Worm (Caenorhabditis elegans) whole organism, late embryonic: Measurements from ENCODE around the gene ttr-11.

Experiments used
- F13H6.1 ChIP-seq: sonication (generic microtip); optimal IDR thresholded peaks from 2 replicates; lab custom pipeline; 2016; ENCODE audit warnings: missing genetic modification characterization, missing compliant biosample characterization
- K09A11.1 ChIP-seq: sonication (generic microtip); optimal IDR thresholded peaks from 2 replicates; lab custom pipeline; 2017; ENCODE audit warnings: antibody characterized with exemption, mild to moderate bottlenecking, missing genetic modification characterization, missing compliant biosample characterization; ENCODE audit not compliant: insufficient read depth
- ahr-1 ChIP-seq: sonication (generic microtip); optimal IDR thresholded peaks from 2 replicates; lab custom pipeline; 2016; ENCODE audit warnings: missing genetic modification characterization, missing compliant biosample characterization
- ceh-14 ChIP-seq: sonication (generic microtip); optimal IDR thresholded peaks from 2 replicates; lab custom pipeline; 2016; ENCODE audit warnings: missing genotype, missing genetic modification characterization, missing compliant biosample characterization
- ceh-22 ChIP-seq: sonication (generic microtip); optimal IDR thresholded peaks from 2 replicates; lab custom pipeline; 2017; ENCODE audit warnings: missing biosample characterization, missing genetic modification characterization
- ceh-30 ChIP-seq: fragments of 150-350 bp; optimal IDR thresholded peaks from 2 replicates; lab custom pipeline; 2014; ENCODE audit warnings: missing biosample characterization, missing genetic modification characterization
- ceh-31 ChIP-seq: sonication (generic microtip); optimal IDR thresholded peaks from 2 replicates; lab custom pipeline; 2016; ENCODE audit warnings: missing genetic modification characterization, missing compliant biosample characterization
- ceh-48 ChIP-seq: sonication (generic microtip); optimal IDR thresholded peaks from 2 replicates; lab custom pipeline; 2016; ENCODE audit warnings: missing genetic modification characterization, inconsistent platforms, missing compliant biosample characterization
- che-1 ChIP-seq: sonication (generic microtip); optimal IDR thresholded peaks from 2 replicates; lab custom pipeline; 2016; ENCODE audit warnings: mild to moderate bottlenecking, missing genetic modification characterization, missing compliant biosample characterization
- dmd-4 ChIP-seq: sonication (generic microtip); optimal IDR thresholded peaks from 2 replicates; lab custom pipeline; 2016; ENCODE audit warnings: borderline replicate concordance, missing genetic modification characterization, missing compliant biosample characterization
- elt-2 ChIP-seq: sonication (generic microtip); optimal IDR thresholded peaks from 2 replicates; lab custom pipeline; 2016; ENCODE audit warnings: missing genetic modification reagents, missing genetic modification characterization, missing compliant biosample characterization
- elt-4 ChIP-seq: sonication (generic microtip); optimal IDR thresholded peaks from 2 replicates; lab custom pipeline; 2016; ENCODE audit warnings: missing genetic modification characterization, missing compliant biosample characterization
- eyg-1 ChIP-seq: sonication (generic microtip); optimal IDR thresholded peaks from 2 replicates; lab custom pipeline; 2016; ENCODE audit warnings: missing genotype, missing genetic modification characterization, missing compliant biosample characterization
- fkh-10 ChIP-seq: fragments of 150-350 bp; optimal IDR thresholded peaks from 2 replicates; lab custom pipeline; 2014; ENCODE audit warnings: missing biosample characterization, missing genetic modification reagents, missing genetic modification characterization
- gmeb-2 ChIP-seq: sonication (generic microtip); optimal IDR thresholded peaks from 2 replicates; lab custom pipeline; 2016; ENCODE audit warnings: missing genetic modification characterization, inconsistent platforms, missing compliant biosample characterization
- hlh-30 ChIP-seq: sonication (generic microtip); optimal IDR thresholded peaks from 2 replicates; lab custom pipeline; 2017; ENCODE audit warnings: antibody characterized with exemption, missing genetic modification characterization, missing compliant biosample characterization; ENCODE audit not compliant: insufficient read depth
- lim-6 ChIP-seq: sonication (generic microtip); optimal IDR thresholded peaks from 2 replicates; lab custom pipeline; 2016; ENCODE audit warnings: missing genetic modification characterization, missing compliant biosample characterization
- lin-11 ChIP-seq: fragments of 200-800 bp; sonication (Bioruptor generic); optimal IDR thresholded peaks from 2 replicates; lab custom pipeline; 2018; ENCODE audit warnings: mild to moderate bottlenecking, missing genetic modification characterization, missing compliant biosample characterization
- nfya-1 ChIP-seq: sonication (generic microtip); optimal IDR thresholded peaks from 2 replicates; lab custom pipeline; 2017; ENCODE audit warnings: missing genetic modification characterization, mild to moderate bottlenecking, missing compliant biosample characterization, antibody characterized with exemption, moderate library complexity
- nhr-11 ChIP-seq: fragments of 150-350 bp; optimal IDR thresholded peaks from 2 replicates; lab custom pipeline; 2014; ENCODE audit warnings: missing biosample characterization, missing genetic modification characterization
- pat-9 ChIP-seq: fragments of 200-800 bp; sonication (Bioruptor generic); optimal IDR thresholded peaks from 2 replicates; lab custom pipeline; 2018; ENCODE audit warnings: mild to moderate bottlenecking, missing genetic modification characterization, moderate library complexity, missing compliant biosample characterization
- pax-1 ChIP-seq: fragments of 150-350 bp; optimal IDR thresholded peaks from 2 replicates; lab custom pipeline; 2014; ENCODE audit warnings: missing biosample characterization, missing genetic modification characterization
- pha-2 ChIP-seq: sonication (generic microtip); optimal IDR thresholded peaks from 2 replicates; lab custom pipeline; 2017; ENCODE audit warnings: mild to moderate bottlenecking, missing genetic modification characterization, missing compliant biosample characterization
- pha-4 ChIP-seq: fragments of 150-350 bp; optimal IDR thresholded peaks from 2 replicates; lab custom pipeline; 2018; ENCODE audit warnings: missing biosample characterization, missing genetic modification reagents, missing genetic modification characterization
- rnt-1 ChIP-seq: sonication (generic microtip); optimal IDR thresholded peaks from 2 replicates; lab custom pipeline; 2016; ENCODE audit warnings: missing genetic modification characterization, missing compliant biosample characterization
- sdc-2 ChIP-seq: sonication (generic microtip); optimal IDR thresholded peaks from 2 replicates; lab custom pipeline; 2016; ENCODE audit warnings: missing genotype, missing genetic modification characterization, missing compliant biosample characterization
- sox-2 ChIP-seq: fragments of 200-800 bp; sonication (Bioruptor generic); IDR thresholded peaks from 2 replicates; pipeline ENCODE4 v1.3.6; 2022; ENCODE audit warnings: missing genetic modification reagents, missing genetic modification characterization, missing compliant biosample characterization
- sox-4 ChIP-seq: sonication (generic microtip); optimal IDR thresholded peaks from 2 replicates; lab custom pipeline; 2017; ENCODE audit warnings: mild to moderate bottlenecking, missing genetic modification characterization, inconsistent platforms, missing compliant biosample characterization
- syd-9 ChIP-seq: sonication (generic microtip); optimal IDR thresholded peaks from 2 replicates; lab custom pipeline; 2016; ENCODE audit warnings: mild to moderate bottlenecking, missing genetic modification characterization, moderate library complexity, missing compliant biosample characterization
- ttx-3 ChIP-seq: sonication (generic microtip); optimal IDR thresholded peaks from 2 replicates; lab custom pipeline; 2016; ENCODE audit warnings: missing genetic modification reagents, missing genetic modification characterization, missing compliant biosample characterization
- unc-3 ChIP-seq, 2 experiments: fragments of 200-800 bp in 1 of 2; sonication (Bioruptor generic) in 1 of 2; sonication (generic microtip) in 1 of 2; conservative IDR thresholded peaks in 1 of 2; optimal IDR thresholded peaks in 1 of 2; 2 replicates each; pipeline versions ENCODE4 v1.3.6 to Lab custom; 2016 to 2022; ENCODE audit warnings: missing compliant biosample characterization in 2 of 2, missing genetic modification characterization in 2 of 2, missing genetic modification reagents in 1 of 2
- unc-42 ChIP-seq: sonication (generic microtip); optimal IDR thresholded peaks from 2 replicates; lab custom pipeline; 2016; ENCODE audit warnings: missing genotype, missing genetic modification characterization, missing compliant biosample characterization
- unc-86 ChIP-seq: sonication (generic microtip); optimal IDR thresholded peaks from 2 replicates; lab custom pipeline; 2016; ENCODE audit warnings: missing genetic modification characterization, missing compliant biosample characterization
- ztf-16 ChIP-seq: sonication (generic microtip); optimal IDR thresholded peaks from 2 replicates; lab custom pipeline; 2017; ENCODE audit warnings: missing genetic modification characterization, missing compliant biosample characterization

The ttr-11 gene

DNA sequence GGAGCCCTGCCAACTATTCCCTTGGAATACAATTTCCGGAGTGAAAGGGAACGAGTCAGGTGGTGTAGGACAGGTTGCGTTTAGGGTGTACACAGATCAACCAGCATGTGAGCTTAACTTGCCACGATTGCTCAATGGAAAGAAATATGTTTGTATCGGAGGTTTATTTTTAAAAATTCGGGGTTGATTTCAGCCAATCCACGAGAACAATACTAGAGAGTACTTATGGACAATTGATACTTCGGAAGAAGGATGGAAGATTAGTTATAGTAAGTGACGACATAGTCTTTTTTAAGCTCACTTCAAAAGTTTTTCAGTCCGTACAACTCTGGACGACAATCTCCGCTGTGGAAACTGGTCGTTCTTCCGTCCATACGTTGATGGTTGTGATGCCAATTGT lies 28.2 kb upstream of the ttr-11 start:
- TF ChIP-seq sox-2 (GFP tag; lab: Robert Waterston, UW) (no peak), gmeb-2 (tag; lab: Kevin White, UChicago) (no peak), pha-4 (no peak), unc-3 (GFP tag; conservative IDR thresholded peaks at IDR 0.05; lab: Robert Waterston, UW) (no peak), unc-3 (tag; optimal IDR thresholded peaks at IDR 0.05; lab: Kevin White, UChicago) (no peak), ztf-16 (tag; lab: Kevin White, UChicago) (no peak), nfya-1 (no peak), F13H6.1 (tag; lab: Kevin White, UChicago) (no peak)

DNA sequence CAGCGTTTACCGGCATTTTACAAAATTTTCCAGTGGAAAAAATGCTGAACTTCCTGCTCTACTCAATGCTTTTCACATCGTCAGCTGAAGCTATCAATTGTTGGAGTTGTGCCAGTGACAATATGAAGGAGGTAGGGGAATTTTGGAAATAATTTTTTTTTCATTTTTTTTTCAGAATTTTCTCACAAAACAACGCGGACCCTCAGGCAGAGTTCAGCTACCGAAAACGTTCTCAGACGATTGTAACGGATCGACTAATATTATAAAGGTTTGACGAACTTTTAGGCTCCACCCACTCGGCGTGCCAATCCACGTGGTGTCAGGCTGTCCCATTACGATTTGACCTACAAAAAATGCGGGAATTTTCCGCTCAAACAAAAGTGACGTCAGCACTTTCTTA lies 23.6 kb upstream of the ttr-11 start, which contains the start of gene F26F2.8:
TSS of gene F26F2.8 (plus strand) at position 13 of the 400 bp plus-strand sequence.
- TF ChIP-seq syd-9 (tag; lab: Kevin White, UChicago) (no peak), pha-4 (no peak), eyg-1 (tag; lab: Kevin White, UChicago) (no peak), sox-4 (no peak), ceh-22 (tag; lab: Kevin White, UChicago) (no peak), ahr-1 (tag; lab: Kevin White, UChicago) (no peak), rnt-1 (tag; lab: Kevin White, UChicago) (no peak), unc-42 (tag; lab: Kevin White, UChicago) (no peak), che-1 (no peak), elt-4 (tag; lab: Kevin White, UChicago) (no peak)

ce11 chrV:20580511-20581040 lies 22.5 kb upstream of the ttr-11 start, which contains the start of gene F26F2.7:
TSS of gene F26F2.7 (plus strand) at chrV:20580990.
- TF ChIP-seq ceh-31 (tag; lab: Kevin White, UChicago), result peak; percentile 31
- peak; percentile 76 for TF ChIP-seq hlh-30
- no peak for TF ChIP-seq rnt-1 (tag; lab: Kevin White, UChicago)
- no peak for TF ChIP-seq unc-3 (GFP tag; conservative IDR thresholded peaks at IDR 0.05; lab: Robert Waterston, UW)
- TF ChIP-seq unc-3 (tag; optimal IDR thresholded peaks at IDR 0.05; lab: Kevin White, UChicago), result peak; percentile 41
- no peak for TF ChIP-seq nhr-11 (tag; lab: Kevin White, UChicago)
- TF ChIP-seq ceh-30, result peak; percentile 34
- peak; percentile 52 for TF ChIP-seq unc-42 (tag; lab: Kevin White, UChicago)
- TF ChIP-seq ceh-48, result peak; percentile 34
- TF ChIP-seq lim-6 (tag; lab: Kevin White, UChicago), result no peak
- peak; percentile 38 for TF ChIP-seq ttx-3 (tag; lab: Kevin White, UChicago)
- TF ChIP-seq pha-2 (tag; lab: Kevin White, UChicago), result peak; percentile 64
- no peak for TF ChIP-seq pat-9 (tag; lab: Kevin White, UChicago)
- TF ChIP-seq unc-86, result peak; percentile 51
- TF ChIP-seq ceh-14 (tag; lab: Kevin White, UChicago), result peak; percentile 60
- TF ChIP-seq fkh-10 (GFP tag; lab: Kevin White, UChicago), result no peak
- peak; percentile 31 for TF ChIP-seq lin-11
- no peak for TF ChIP-seq sdc-2 (tag; lab: Kevin White, UChicago)
- TF ChIP-seq ztf-16 (tag; lab: Kevin White, UChicago), result no peak
- no peak for TF ChIP-seq dmd-4 (tag; lab: Kevin White, UChicago)
- TF ChIP-seq nfya-1, result peak; percentile 36
- TF ChIP-seq ahr-1 (tag; lab: Kevin White, UChicago), result no peak
- TF ChIP-seq gmeb-2 (tag; lab: Kevin White, UChicago), result peak; percentile 20
- TF ChIP-seq elt-2, result peak; percentile 55
- TF ChIP-seq pax-1, result no peak
- TF ChIP-seq pha-4, result no peak
- TF ChIP-seq K09A11.1 (tag; lab: Kevin White, UChicago), result no peak

- TF ChIP-seq F13H6.1 (tag; lab: Kevin White, UChicago) (no peak), eyg-1 (tag; lab: Kevin White, UChicago) (no peak)
These were observed 8.4 kb upstream of the ttr-11 start, which contains the start of gene F26F2.10 for ce11 chrV:20594746-20595145. TSS of gene F26F2.10 (minus strand) at chrV:20594846.
